Fruit fly (Drosophila melanogaster) whole organism, adult: Measurements from ENCODE around the gene CG33648.

Experiments
- CG14711 ChIP-seq: fragments of 200-800 bp; sonication (Bioruptor generic); optimal IDR thresholded peaks from 2 replicates; lab custom pipeline; 2018; ENCODE audit warnings: missing biosample characterization, mild to moderate bottlenecking, missing genetic modification characterization, moderate library complexity
- CG1620 ChIP-seq: fragments of 200-800 bp; sonication (Bioruptor generic); optimal IDR thresholded peaks from 2 replicates; lab custom pipeline; 2016; ENCODE audit warnings: missing biosample characterization, missing genetic modification characterization
- CG33017 ChIP-seq: fragments of 200-800 bp; sonication (Bioruptor generic); optimal IDR thresholded peaks from 2 replicates; lab custom pipeline; 2018; ENCODE audit warnings: missing biosample characterization, mild to moderate bottlenecking, missing genetic modification characterization, moderate library complexity
- CG5204 ChIP-seq: fragments of 200-800 bp; sonication (Bioruptor generic); optimal IDR thresholded peaks from 2 replicates; lab custom pipeline; 2016; ENCODE audit warnings: missing biosample characterization, missing genetic modification characterization
- CG7101 ChIP-seq: fragments of 200-800 bp; sonication (Bioruptor generic); optimal IDR thresholded peaks from 2 replicates; lab custom pipeline; 2018; ENCODE audit warnings: missing biosample characterization, mild to moderate bottlenecking, missing genetic modification characterization, moderate library complexity
- Clk ChIP-seq: fragments of 200-800 bp; sonication (Bioruptor generic); optimal IDR thresholded peaks from 2 replicates; lab custom pipeline; 2017; ENCODE audit warnings: missing biosample characterization, missing genetic modification characterization
- Mnt ChIP-seq: fragments of 200-800 bp; sonication (Bioruptor generic); optimal IDR thresholded peaks from 2 replicates; lab custom pipeline; 2016; ENCODE audit warnings: missing biosample characterization, mild to moderate bottlenecking, missing genetic modification characterization
- bab1 ChIP-seq: fragments of 200-800 bp; sonication (Bioruptor generic); optimal IDR thresholded peaks from 3 replicates; lab custom pipeline; 2019; ENCODE audit warnings: missing biosample characterization, mild to moderate bottlenecking, missing genetic modification characterization, moderate library complexity
- pad ChIP-seq: fragments of 200-800 bp; sonication (Bioruptor generic); optimal IDR thresholded peaks from 3 replicates; lab custom pipeline; 2017; ENCODE audit warnings: missing biosample characterization, missing genetic modification characterization, mild to moderate bottlenecking, moderate library complexity, missing genetic modification reagents
- toe ChIP-seq: fragments of 200-800 bp; sonication (Bioruptor generic); optimal IDR thresholded peaks from 2 replicates; lab custom pipeline; 2016; ENCODE audit warnings: missing biosample characterization, missing genetic modification characterization

dm6 chr2L:14563626-14564025 is 39.5 kb downstream of the CG33648 start, which contains the start of gene CG3473:
- TF ChIP-seq CG1620 (GFP tag; lab: Kevin White, UChicago): no peak
- TF ChIP-seq toe: no peak
- TF ChIP-seq CG14711 (tag; lab: Kevin White, UChicago): no peak
- no peak for TF ChIP-seq CG7101 (tag; lab: Kevin White, UChicago)
- TF ChIP-seq pad (GFP tag; lab: Kevin White, UChicago): no peak
- TF ChIP-seq bab1 (GFP tag; lab: Kevin White, UChicago): no peak
- no peak for TF ChIP-seq Mnt (GFP tag; lab: Kevin White, UChicago)
- TF ChIP-seq CG5204 (GFP tag; lab: Kevin White, UChicago): no peak
- TF ChIP-seq Clk (GFP tag; lab: Kevin White, UChicago): no peak
- TF ChIP-seq CG33017 (tag; lab: Kevin White, UChicago): no peak
